Fruit fly (Drosophila melanogaster): ENCODE data around the gene Cep290.
A peak's percentile ranks its signal among the peaks of the same experiment; 100 is the strongest.

Gene Cep290

dm6 chr3L:884239-884638 lies 40.5 kb downstream of the Cep290 start (continued):
- TF ChIP-seq CG32006 (GFP tag; optimal IDR thresholded peaks at IDR 0.05), result no peak
- TF ChIP-seq Gug (GFP tag; IDR thresholded peaks at IDR 0.05), result 0 out of 2 replicates have a peak, but pooled peaks have one; percentile 15
- no peak for TF ChIP-seq Eip75B (GFP tag; optimal IDR thresholded peaks at IDR 0.05)
- no peak for TF ChIP-seq fkh (GFP tag; optimal IDR thresholded peaks at IDR 0.05)
- no peak for TF ChIP-seq CG6808 (GFP tag; optimal IDR thresholded peaks at IDR 0.05)
- TF ChIP-seq CG31627 (GFP tag; optimal IDR thresholded peaks at IDR 0.05), result no peak
- peak; percentile 35 for TF ChIP-seq achi (GFP tag; optimal IDR thresholded peaks at IDR 0.05)
- TF ChIP-seq CG9139 (GFP tag; optimal IDR thresholded peaks at IDR 0.05), result no peak
- no peak for TF ChIP-seq CG3032 (tag; optimal IDR thresholded peaks at IDR 0.05)
- peak; percentile 30 for TF ChIP-seq Ets96B (tag; optimal IDR thresholded peaks at IDR 0.05)
- peak; percentile 29 for TF ChIP-seq cyc (GFP tag; optimal IDR thresholded peaks at IDR 0.05)
- TF ChIP-seq Sox102F (GFP tag; optimal IDR thresholded peaks at IDR 0.05), result no peak

dm6 chr3L:885006-885405 lies 41.3 kb downstream of the Cep290 start:
- TF ChIP-seq fkh (GFP tag; optimal IDR thresholded peaks at IDR 0.05) (no peak), CG6276 (GFP tag; optimal IDR thresholded peaks at IDR 0.05) (no peak), CG8119 (GFP tag; IDR thresholded peaks at IDR 0.05) (no peak), Eip78C (GFP tag) (peak; percentile 40), CG32006 (GFP tag; optimal IDR thresholded peaks at IDR 0.05) (no peak), CG3919 (GFP tag; optimal IDR thresholded peaks at IDR 0.05) (no peak), svp (GFP tag) (peak; percentile 69), OdsH (GFP tag; optimal IDR thresholded peaks at IDR 0.05) (no peak)

dm6 chr3L:885624-886257 lies 42.0 kb downstream of the Cep290 start:
- TF ChIP-seq Met (GFP tag; optimal IDR thresholded peaks at IDR 0.05) (no peak), Blimp-1 (GFP tag; optimal IDR thresholded peaks at IDR 0.05) (no peak), CG6276 (GFP tag; optimal IDR thresholded peaks at IDR 0.05) (no peak), Eip75B (GFP tag; optimal IDR thresholded peaks at IDR 0.05) (no peak), CG1621 (tag; optimal IDR thresholded peaks at IDR 0.05) (no peak), eg (GFP tag; IDR thresholded peaks at IDR 0.05) (no peak), esn (GFP tag; optimal IDR thresholded peaks at IDR 0.05) (no peak), Eip78C (GFP tag) (peak; percentile 45), spab (GFP tag; optimal IDR thresholded peaks at IDR 0.05) (no peak)

- TF ChIP-seq dsx (GFP tag; optimal IDR thresholded peaks at IDR 0.05; ENCODE audit: poor library complexity, severe bottlenecking) (peak; percentile 71), vri (GFP tag; optimal IDR thresholded peaks at IDR 0.05) (peak; percentile 55), Eip78C (GFP tag) (peak; percentile 55), fkh (GFP tag; optimal IDR thresholded peaks at IDR 0.05) (peak; percentile 76), CG1621 (tag; optimal IDR thresholded peaks at IDR 0.05) (no peak), svp (GFP tag) (peak; percentile 82)
These were observed 43.8 kb downstream of the Cep290 start for dm6 chr3L:887423-888097.

- TF ChIP-seq Hr4 (GFP tag; optimal IDR thresholded peaks at IDR 0.05) (no peak), Ets96B (tag; optimal IDR thresholded peaks at IDR 0.05) (no peak), dsx (GFP tag; optimal IDR thresholded peaks at IDR 0.05; ENCODE audit: poor library complexity, severe bottlenecking) (no peak), Sox15 (GFP tag; optimal IDR thresholded peaks at IDR 0.05) (no peak), fd85E (GFP tag; optimal IDR thresholded peaks at IDR 0.05) (no peak), Hr38 (GFP tag; optimal IDR thresholded peaks at IDR 0.05) (no peak), CG6163 (GFP tag; IDR thresholded peaks at IDR 0.05) (no peak), Eip78C (GFP tag) (no peak), acj6 (GFP tag; optimal IDR thresholded peaks at IDR 0.05) (no peak)
These were observed 44.6 kb downstream of the Cep290 start for dm6 chr3L:888372-888771.

Measured in whole organism, prepupa.